Worm (Caenorhabditis elegans) whole organism, young adult: ENCODE measurements around the gene dct-11.

Experiments
- B0035.1 ChIP-seq: sonication (generic microtip); optimal IDR thresholded peaks from 2 replicates; lab custom pipeline; 2016; ENCODE audit warnings: missing genetic modification characterization, mild to moderate bottlenecking, missing compliant biosample characterization, missing genotype, missing genetic modification reagents
- B0261.1 ChIP-seq: sonication (generic microtip); optimal IDR thresholded peaks from 2 replicates; lab custom pipeline; 2016; ENCODE audit warnings: mild to moderate bottlenecking, missing genetic modification characterization, moderate library complexity, missing compliant biosample characterization
- C06A6.2 ChIP-seq: fragments of 200-800 bp; sonication (Bioruptor generic); conservative IDR thresholded peaks from 2 replicates; pipeline ENCODE4 v1.3.6; 2022; ENCODE audit warnings: missing genetic modification characterization, missing compliant biosample characterization
- D2030.7 ChIP-seq: fragments of 200-800 bp; sonication (Bioruptor generic); IDR thresholded peaks from 2 replicates; pipeline ENCODE4 v1.3.6; 2022; ENCODE audit warnings: missing genetic modification reagents, missing genetic modification characterization, missing compliant biosample characterization
- F49E8.2 ChIP-seq: sonication (generic microtip); optimal IDR thresholded peaks from 3 replicates; lab custom pipeline; 2017; ENCODE audit warnings: missing genetic modification characterization, mild to moderate bottlenecking, missing compliant biosample characterization, antibody characterized with exemption, moderate library complexity; ENCODE audit not compliant: insufficient read depth
- F57C9.4 ChIP-seq: sonication (generic microtip); optimal IDR thresholded peaks from 2 replicates; lab custom pipeline; 2017; ENCODE audit warnings: mild to moderate bottlenecking, missing genetic modification characterization, missing compliant biosample characterization
- K12H6.12 ChIP-seq: fragments of 200-800 bp; sonication (Bioruptor generic); optimal IDR thresholded peaks from 2 replicates; lab custom pipeline; 2018; ENCODE audit warnings: mild to moderate bottlenecking, missing genetic modification characterization, missing compliant biosample characterization
- akir-1 ChIP-seq: fragments of 200-800 bp; sonication (Bioruptor generic); optimal IDR thresholded peaks from 2 replicates; lab custom pipeline; 2018; ENCODE audit warnings: mild to moderate bottlenecking, missing genetic modification characterization, moderate library complexity, missing compliant biosample characterization
- attf-3 ChIP-seq: fragments of 200-800 bp; sonication (Bioruptor generic); conservative IDR thresholded peaks from 2 replicates; pipeline ENCODE4 v1.3.6; 2022; ENCODE audit warnings: missing genetic modification reagents, missing genetic modification characterization, missing compliant biosample characterization
- attf-5 ChIP-seq: fragments of 200-800 bp; sonication (Bioruptor generic); optimal IDR thresholded peaks from 2 replicates; lab custom pipeline; 2018; ENCODE audit warnings: mild to moderate bottlenecking, missing genetic modification characterization, missing compliant biosample characterization
- cebp-2 ChIP-seq: fragments of 200-800 bp; sonication (Bioruptor generic); IDR thresholded peaks from 2 replicates; pipeline ENCODE4 v1.3.6; 2022; ENCODE audit warnings: missing genetic modification characterization, missing compliant biosample characterization
- ceh-91 ChIP-seq: fragments of 200-800 bp; sonication (Bioruptor generic); IDR thresholded peaks from 2 replicates; pipeline ENCODE4 v1.3.6; 2022; ENCODE audit warnings: missing genetic modification reagents, missing genetic modification characterization, missing compliant biosample characterization
- die-1 ChIP-seq: sonication (generic microtip); optimal IDR thresholded peaks from 2 replicates; lab custom pipeline; 2016; ENCODE audit warnings: missing genotype, mild to moderate bottlenecking, missing genetic modification characterization, missing compliant biosample characterization
- dox-1 ChIP-seq: fragments of 200-800 bp; sonication (Bioruptor generic); IDR thresholded peaks from 2 replicates; pipeline ENCODE4 v1.3.6; 2022; ENCODE audit warnings: missing genetic modification reagents, missing genetic modification characterization, missing compliant biosample characterization
- dpff-1 ChIP-seq: sonication (generic microtip); optimal IDR thresholded peaks from 2 replicates; lab custom pipeline; 2017; ENCODE audit warnings: mild to moderate bottlenecking, missing genetic modification characterization, missing compliant biosample characterization
- hlh-26 ChIP-seq: fragments of 200-800 bp; sonication (Bioruptor generic); conservative IDR thresholded peaks from 2 replicates; pipeline ENCODE4 v1.3.6; 2022; ENCODE audit warnings: missing genetic modification reagents, missing genetic modification characterization, missing compliant biosample characterization
- lin-35 ChIP-seq, 3 experiments: fragments of 150-350 bp in 2 of 3; sonication (generic microtip) in 1 of 3; optimal IDR thresholded peaks; 2 replicates each; lab custom pipeline; 2014 to 2018; ENCODE audit warnings: missing biosample characterization in 3 of 3, missing genetic modification characterization in 3 of 3, missing genetic modification reagents in 3 of 3
- lin-54 ChIP-seq: fragments of 200-800 bp; sonication (Bioruptor generic); optimal IDR thresholded peaks from 2 replicates; lab custom pipeline; 2018; ENCODE audit warnings: mild to moderate bottlenecking, missing genetic modification characterization, missing compliant biosample characterization
- lir-1 ChIP-seq: fragments of 200-800 bp; sonication (Bioruptor generic); conservative IDR thresholded peaks from 2 replicates; pipeline ENCODE4 v1.3.6; 2022; ENCODE audit warnings: missing genetic modification reagents, missing genetic modification characterization, missing compliant biosample characterization
- madf-10 ChIP-seq: sonication (generic microtip); optimal IDR thresholded peaks from 2 replicates; lab custom pipeline; 2016; ENCODE audit warnings: mild to moderate bottlenecking, missing genetic modification characterization, missing compliant biosample characterization
- mcd-1 ChIP-seq: fragments of 200-800 bp; sonication (Bioruptor generic); IDR thresholded peaks from 2 replicates; pipeline ENCODE4 v1.3.6; 2022; ENCODE audit warnings: missing genetic modification reagents, missing genetic modification characterization, missing compliant biosample characterization
- nfyb-1 ChIP-seq: fragments of 200-800 bp; sonication (Bioruptor generic); IDR thresholded peaks from 2 replicates; pipeline ENCODE4 v1.3.6; 2022; ENCODE audit warnings: missing genetic modification reagents, missing genetic modification characterization, missing compliant biosample characterization
- nhr-120 ChIP-seq: fragments of 200-800 bp; sonication (Bioruptor generic); IDR thresholded peaks from 2 replicates; pipeline ENCODE4 v1.3.6; 2022; ENCODE audit warnings: missing genetic modification characterization, missing compliant biosample characterization
- repo-1 ChIP-seq: sonication (generic microtip); optimal IDR thresholded peaks from 2 replicates; lab custom pipeline; 2017; ENCODE audit warnings: mild to moderate bottlenecking, missing genetic modification characterization, missing compliant biosample characterization
- snpc-3.4 ChIP-seq: sonication (generic microtip); optimal IDR thresholded peaks from 2 replicates; lab custom pipeline; 2017; ENCODE audit warnings: missing genetic modification characterization, mild to moderate bottlenecking, missing compliant biosample characterization, antibody characterized with exemption, moderate library complexity, missing genotype, missing genetic modification reagents
- snpc-4 ChIP-seq, 5 experiments: fragments of 150-350 bp in 1 of 5; sonication (generic microtip) in 4 of 5; optimal IDR thresholded peaks; 2 replicates each; lab custom pipeline; 2014 to 2018; ENCODE audit warnings: missing genetic modification characterization in 5 of 5, missing biosample characterization in 3 of 5, antibody characterized with exemption in 2 of 5, mild to moderate bottlenecking in 2 of 5, missing compliant biosample characterization in 2 of 5, missing genotype in 2 of 5, moderate library complexity in 2 of 5, missing genetic modification reagents in 1 of 5
- unc-130 ChIP-seq: sonication (generic microtip); optimal IDR thresholded peaks from 2 replicates; lab custom pipeline; 2016; ENCODE audit warnings: missing genetic modification reagents, missing genetic modification characterization, missing compliant biosample characterization
- xnd-1 ChIP-seq: sonication (generic microtip); optimal IDR thresholded peaks from 2 replicates; lab custom pipeline; 2016; ENCODE audit warnings: missing genotype, missing genetic modification reagents, missing genetic modification characterization, missing compliant biosample characterization
- zfh-2 ChIP-seq: fragments of 200-800 bp; sonication (Bioruptor generic); conservative IDR thresholded peaks from 2 replicates; pipeline ENCODE4 v1.3.6; 2022; ENCODE audit warnings: missing genetic modification reagents, missing genetic modification characterization, missing compliant biosample characterization
- zim-3 ChIP-seq: sonication (generic microtip); optimal IDR thresholded peaks from 2 replicates; lab custom pipeline; 2017; ENCODE audit warnings: mild to moderate bottlenecking, missing genetic modification characterization, moderate library complexity, missing compliant biosample characterization
- ztf-18 ChIP-seq: sonication (generic microtip); optimal IDR thresholded peaks from 2 replicates; lab custom pipeline; 2016; ENCODE audit warnings: missing genotype, mild to moderate bottlenecking, missing genetic modification characterization, missing compliant biosample characterization

dct-11 gene

DNA sequence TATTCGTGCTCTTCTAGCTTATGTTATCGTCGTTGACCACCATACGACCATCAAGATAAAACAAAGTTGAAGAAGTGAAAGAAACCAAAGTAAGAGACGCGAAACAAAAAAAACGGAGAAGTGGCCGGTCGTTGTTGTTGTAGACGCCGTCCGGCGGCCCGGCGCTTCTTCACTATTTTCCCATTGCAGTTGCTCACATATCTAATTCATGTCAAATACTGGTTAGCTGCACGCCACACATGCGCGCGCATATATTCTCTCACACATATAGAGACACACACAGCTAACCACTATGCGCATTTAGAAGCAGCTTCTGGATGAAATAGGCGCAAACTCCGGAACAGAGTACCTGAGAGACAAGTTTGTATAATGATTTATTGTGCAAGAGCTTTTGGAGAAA is 28.5 kb upstream of the dct-11 start:
- TF ChIP-seq dox-1 (GFP tag; lab: Robert Waterston, UW) (no peak), attf-5 (no peak)

DNA sequence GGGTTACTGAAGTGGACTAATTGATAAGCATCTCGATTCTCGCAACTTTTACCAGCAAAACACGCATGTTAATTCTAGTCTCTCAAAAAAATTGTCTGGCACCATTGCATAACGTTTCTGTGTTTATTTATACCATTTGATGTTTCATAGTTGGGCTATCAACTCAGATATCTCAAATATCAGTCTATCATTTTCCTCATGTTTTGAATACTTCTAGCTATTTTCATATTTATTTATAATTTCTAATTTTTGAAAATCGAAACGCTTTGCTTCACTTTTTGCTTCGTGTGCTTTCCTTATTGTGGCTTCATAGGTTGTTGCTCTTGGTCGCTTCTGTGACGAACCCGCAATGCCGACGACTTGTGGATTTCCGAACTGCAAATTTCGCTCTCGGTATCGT is 22.8 kb upstream of the dct-11 start, which contains the start of gene ctbp-1:
Gene ctbp-1, plus strand, starts transcription at position 301 of the 400 bp plus-strand sequence.
- TF ChIP-seq nfyb-1 (GFP tag; lab: Robert Waterston, UW), result no peak
- TF ChIP-seq attf-3, result no peak
- TF ChIP-seq lin-35 (GFP tag; optimal IDR thresholded peaks at IDR 0.05; lab: Kevin White, UChicago), result no peak
- no peak for TF ChIP-seq snpc-3.4 (tag; lab: Kevin White, UChicago)
- TF ChIP-seq repo-1, result no peak
- no peak for TF ChIP-seq cebp-2 (GFP tag; lab: Robert Waterston, UW)
- TF ChIP-seq snpc-4 (GFP tag; optimal IDR thresholded peaks at IDR 0.05; lab: Kevin White, UChicago), result no peak
- TF ChIP-seq snpc-4 (tag; optimal IDR thresholded peaks at IDR 0.05; lab: Kevin White, UChicago), result no peak
- no peak for TF ChIP-seq ceh-91 (GFP tag; lab: Robert Waterston, UW)
- TF ChIP-seq madf-10 (tag; lab: Kevin White, UChicago), result no peak
- no peak for TF ChIP-seq B0035.1 (tag; lab: Kevin White, UChicago)
- TF ChIP-seq B0261.1 (tag; lab: Kevin White, UChicago), result no peak
- TF ChIP-seq dpff-1 (tag; lab: Kevin White, UChicago), result no peak
- no peak for TF ChIP-seq zim-3
- no peak for TF ChIP-seq hlh-26 (GFP tag; lab: Robert Waterston, UW)

ce11 chrX:5859161-5859560 is 19.6 kb upstream of the dct-11 start:
- TF ChIP-seq ceh-91 (GFP tag; lab: Robert Waterston, UW) (no peak), die-1 (tag; lab: Kevin White, UChicago) (no peak), mcd-1 (GFP tag; lab: Robert Waterston, UW) (no peak), lir-1 (no peak)

- TF ChIP-seq nhr-120 (GFP tag; lab: Robert Waterston, UW), result no peak
- TF ChIP-seq, all 124 proteins: peak for 0
Measured at ce11 chrX:5854452-5855234, 15.1 kb upstream of the dct-11 start.

DNA sequence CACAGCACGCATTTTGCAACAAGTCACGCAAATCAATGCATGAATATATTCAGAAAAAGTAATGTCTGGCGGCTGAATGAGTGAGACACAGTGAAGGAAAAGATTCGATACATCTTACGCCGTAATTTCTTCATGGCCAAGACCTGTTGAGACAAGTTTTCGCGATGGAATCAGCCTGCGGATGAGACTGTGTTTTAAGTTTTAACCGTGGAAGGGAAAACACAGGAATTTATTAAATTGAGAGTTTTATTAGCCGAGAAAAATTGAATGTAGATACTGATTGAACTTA is 14.5 kb upstream of the dct-11 start, which contains the start of gene hog-1:
Gene hog-1, minus strand, starts transcription at position 101 of the 289 bp plus-strand sequence.
- no peak for TF ChIP-seq C06A6.2
- no peak for TF ChIP-seq zfh-2
- no peak for TF ChIP-seq F49E8.2 (tag; lab: Kevin White, UChicago)
- no peak for TF ChIP-seq K12H6.12 (tag; lab: Kevin White, UChicago)
- TF ChIP-seq unc-130 (GFP tag; lab: Kevin White, UChicago), result no peak
- TF ChIP-seq D2030.7, result no peak
- TF ChIP-seq, all 124 proteins: peak for 0

DNA sequence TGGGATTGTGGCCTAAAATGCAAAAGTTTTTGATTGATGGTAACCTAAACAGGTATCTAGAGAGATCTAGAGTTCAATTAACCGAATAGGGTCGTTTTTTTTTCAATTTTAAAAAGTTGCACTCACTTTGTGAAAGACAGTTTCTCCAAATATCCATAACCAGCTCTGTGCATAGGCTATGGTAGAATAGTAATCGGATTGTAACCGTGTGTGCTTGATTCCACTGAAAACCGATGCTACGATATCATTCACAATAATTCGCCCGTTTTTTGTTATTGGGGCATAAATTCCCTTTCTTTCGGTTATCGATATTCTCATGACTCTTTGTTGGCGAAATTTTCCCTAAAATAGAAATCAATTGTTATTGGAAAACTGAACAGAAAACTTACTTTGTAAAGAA is 12.5 kb upstream of the dct-11 start:
- TF ChIP-seq B0261.1 (tag; lab: Kevin White, UChicago), result no peak
- no peak for TF ChIP-seq akir-1
- no peak for TF ChIP-seq xnd-1 (tag; lab: Kevin White, UChicago)
- no peak for TF ChIP-seq F57C9.4 (tag; lab: Kevin White, UChicago)
- TF ChIP-seq ztf-18 (tag; lab: Kevin White, UChicago), result no peak
- TF ChIP-seq lin-54 (GFP tag; lab: Kevin White, UChicago), result no peak
